Worm (Caenorhabditis elegans) whole organism, L1 larva: ENCODE data around the gene F28H6.6.

Experiments
- C04F5.9 ChIP-seq: sonication (generic microtip); optimal IDR thresholded peaks from 2 replicates; lab custom pipeline; 2016; ENCODE audit warnings: missing genetic modification characterization, missing compliant biosample characterization
- C16A3.4 ChIP-seq: fragments of 150-350 bp; optimal IDR thresholded peaks from 2 replicates; lab custom pipeline; 2014; ENCODE audit warnings: missing biosample characterization, missing genetic modification characterization
- C34B4.2 ChIP-seq: sonication (generic microtip); optimal IDR thresholded peaks from 2 replicates; lab custom pipeline; 2017; ENCODE audit warnings: mild to moderate bottlenecking, missing genetic modification characterization, missing compliant biosample characterization
- Y116A8C.19 ChIP-seq: sonication (generic microtip); optimal IDR thresholded peaks from 2 replicates; lab custom pipeline; 2016; ENCODE audit warnings: missing compliant biosample characterization, missing genetic modification characterization, borderline replicate concordance
- alr-1 ChIP-seq: fragments of 200-800 bp; sonication (Bioruptor generic); optimal IDR thresholded peaks from 2 replicates; lab custom pipeline; 2018; ENCODE audit warnings: borderline replicate concordance, mild to moderate bottlenecking, missing genetic modification characterization, missing compliant biosample characterization
- aly-2 ChIP-seq: fragments of 150-350 bp; optimal IDR thresholded peaks from 2 replicates; lab custom pipeline; 2014; ENCODE audit warnings: missing biosample characterization, missing genetic modification characterization
- blmp-1 ChIP-seq: fragments of 150-350 bp; optimal IDR thresholded peaks from 2 replicates; lab custom pipeline; 2014; ENCODE audit warnings: missing biosample characterization, missing genetic modification characterization
- ceh-8 ChIP-seq: fragments of 200-800 bp; sonication (Bioruptor generic); optimal IDR thresholded peaks from 2 replicates; lab custom pipeline; 2018; ENCODE audit warnings: mild to moderate bottlenecking, missing genetic modification characterization, moderate library complexity, missing compliant biosample characterization
- ceh-82 ChIP-seq, 3 experiments: fragments of 150-350 bp in 1 of 3; sonication (generic microtip) in 2 of 3; optimal IDR thresholded peaks; 2 replicates each; lab custom pipeline; 2014 to 2017; ENCODE audit warnings: missing biosample characterization in 3 of 3, missing genetic modification characterization in 3 of 3
- ceh-88 ChIP-seq: fragments of 200-800 bp; sonication (Bioruptor generic); IDR thresholded peaks from 2 replicates; pipeline ENCODE4 v1.3.6; 2022; ENCODE audit warnings: missing genetic modification characterization, missing compliant biosample characterization
- dpl-1 ChIP-seq, 3 experiments: fragments of 150-350 bp in 2 of 3; sonication (generic microtip) in 1 of 3; optimal IDR thresholded peaks; 2 replicates each; lab custom pipeline; 2014 to 2017; ENCODE audit warnings: missing biosample characterization in 3 of 3, missing genetic modification characterization in 3 of 3, missing genetic modification reagents in 3 of 3
- dsc-1 ChIP-seq: sonication (generic microtip); optimal IDR thresholded peaks from 2 replicates; lab custom pipeline; 2016; ENCODE audit warnings: mild to moderate bottlenecking, missing genetic modification characterization, missing compliant biosample characterization
- efl-3 ChIP-seq: fragments of 200-800 bp; sonication (Bioruptor generic); optimal IDR thresholded peaks from 2 replicates; lab custom pipeline; 2018; ENCODE audit warnings: mild to moderate bottlenecking, missing genetic modification characterization, missing compliant biosample characterization
- elt-2 ChIP-seq: sonication (generic microtip); optimal IDR thresholded peaks from 2 replicates; lab custom pipeline; 2016; ENCODE audit warnings: missing genetic modification characterization, mild to moderate bottlenecking, inconsistent platforms, missing compliant biosample characterization, missing genetic modification reagents
- elt-3 ChIP-seq, 6 experiments: fragments of 150-350 bp in 1 of 6; sonication (generic microtip); optimal IDR thresholded peaks; 2 replicates each; lab custom pipeline; 2017 to 2018; ENCODE audit warnings: missing biosample characterization in 6 of 6, missing genetic modification characterization in 6 of 6, inconsistent platforms in 1 of 6
- ets-5 ChIP-seq: fragments of 200-800 bp; sonication (Bioruptor generic); IDR thresholded peaks from 2 replicates; pipeline ENCODE4 v1.3.6; 2022; ENCODE audit warnings: missing genetic modification characterization, missing compliant biosample characterization
- fkh-10 ChIP-seq: sonication (generic microtip); optimal IDR thresholded peaks from 2 replicates; lab custom pipeline; 2017; ENCODE audit warnings: missing biosample characterization, missing genetic modification reagents, missing genetic modification characterization
- fkh-4 ChIP-seq: sonication (generic microtip); optimal IDR thresholded peaks from 2 replicates; lab custom pipeline; 2016; ENCODE audit warnings: missing compliant biosample characterization, missing genetic modification characterization, borderline replicate concordance
- fos-1 ChIP-seq: fragments of 150-350 bp; optimal IDR thresholded peaks from 2 replicates; lab custom pipeline; 2014; ENCODE audit warnings: missing biosample characterization, missing genetic modification characterization
- grh-1 ChIP-seq: fragments of 200-800 bp; sonication (Bioruptor generic); IDR thresholded peaks from 2 replicates; pipeline ENCODE4 v1.3.6; 2022; ENCODE audit warnings: missing genetic modification reagents, missing genetic modification characterization, missing compliant biosample characterization
- hlh-17 ChIP-seq: fragments of 200-800 bp; sonication (Bioruptor generic); optimal IDR thresholded peaks from 2 replicates; lab custom pipeline; 2018; ENCODE audit warnings: missing genetic modification characterization, mild to moderate bottlenecking, missing compliant biosample characterization, moderate library complexity, borderline replicate concordance
- irx-1 ChIP-seq: sonication (generic microtip); optimal IDR thresholded peaks from 2 replicates; lab custom pipeline; 2016; ENCODE audit warnings: missing genetic modification characterization, missing compliant biosample characterization
- jun-1 ChIP-seq: fragments of 150-350 bp; optimal IDR thresholded peaks from 2 replicates; lab custom pipeline; 2014; ENCODE audit warnings: missing biosample characterization, missing genetic modification reagents, missing genetic modification characterization
- lin-15B ChIP-seq: fragments of 150-350 bp; sonication (generic microtip); optimal IDR thresholded peaks from 3 replicates; lab custom pipeline; 2014; ENCODE audit warnings: missing biosample characterization, missing genetic modification characterization
- lin-35 ChIP-seq, 2 experiments: fragments of 150-350 bp; optimal IDR thresholded peaks; 2 replicates each; lab custom pipeline; 2014; ENCODE audit warnings: missing biosample characterization in 2 of 2, missing genetic modification characterization in 2 of 2, missing genetic modification reagents in 2 of 2
- lin-39 ChIP-seq: fragments of 150-350 bp; optimal IDR thresholded peaks from 2 replicates; lab custom pipeline; 2014; ENCODE audit warnings: missing biosample characterization, missing genetic modification reagents, missing genetic modification characterization
- mdl-1 ChIP-seq, 2 experiments: fragments of 150-350 bp; optimal IDR thresholded peaks; 2 replicates each; lab custom pipeline; 2014 to 2017; ENCODE audit warnings: missing biosample characterization in 2 of 2, missing genetic modification characterization in 2 of 2, inconsistent platforms in 1 of 2
- nhr-19 ChIP-seq: fragments of 200-800 bp; sonication (Bioruptor generic); conservative IDR thresholded peaks from 2 replicates; pipeline ENCODE4 v1.3.6; 2022; ENCODE audit warnings: missing genetic modification characterization, missing compliant biosample characterization
- nhr-20 ChIP-seq: sonication (generic microtip); optimal IDR thresholded peaks from 2 replicates; lab custom pipeline; 2016; ENCODE audit warnings: mild to moderate bottlenecking, missing genetic modification characterization, missing compliant biosample characterization
- nhr-47 ChIP-seq: sonication (generic microtip); optimal IDR thresholded peaks from 2 replicates; lab custom pipeline; 2016; ENCODE audit warnings: mild to moderate bottlenecking, missing genetic modification characterization, moderate library complexity, missing compliant biosample characterization
- nhr-71 ChIP-seq: sonication (generic microtip); optimal IDR thresholded peaks from 2 replicates; lab custom pipeline; 2016; ENCODE audit warnings: mild to moderate bottlenecking, missing genetic modification characterization, moderate library complexity, missing compliant biosample characterization
- nhr-77 ChIP-seq: fragments of 150-350 bp; optimal IDR thresholded peaks from 2 replicates; lab custom pipeline; 2014; ENCODE audit warnings: missing biosample characterization, missing genetic modification characterization
- nhr-90 ChIP-seq: sonication (generic microtip); optimal IDR thresholded peaks from 2 replicates; lab custom pipeline; 2016; ENCODE audit warnings: mild to moderate bottlenecking, missing genetic modification characterization, missing compliant biosample characterization; ENCODE audit not compliant: poor library complexity
- pax-3 ChIP-seq: fragments of 200-800 bp; sonication (Bioruptor generic); optimal IDR thresholded peaks from 2 replicates; lab custom pipeline; 2018; ENCODE audit warnings: mild to moderate bottlenecking, missing genetic modification characterization, moderate library complexity, missing compliant biosample characterization
- pqm-1 ChIP-seq: sonication (generic microtip); optimal IDR thresholded peaks from 3 replicates; lab custom pipeline; 2017; ENCODE audit warnings: missing biosample characterization, missing genetic modification characterization
- rnt-1 ChIP-seq: sonication (generic microtip); optimal IDR thresholded peaks from 2 replicates; lab custom pipeline; 2016; ENCODE audit warnings: mild to moderate bottlenecking, missing genetic modification characterization, moderate library complexity, missing compliant biosample characterization
- snu-23 ChIP-seq: sonication (generic microtip); optimal IDR thresholded peaks from 2 replicates; lab custom pipeline; 2016; ENCODE audit warnings: missing genetic modification characterization, missing compliant biosample characterization
- sup-37 ChIP-seq: fragments of 200-800 bp; sonication (Bioruptor generic); optimal IDR thresholded peaks from 2 replicates; lab custom pipeline; 2018; ENCODE audit warnings: mild to moderate bottlenecking, missing genetic modification characterization, missing compliant biosample characterization
- swsn-7 ChIP-seq: sonication (generic microtip); optimal IDR thresholded peaks from 2 replicates; lab custom pipeline; 2016; ENCODE audit warnings: missing genetic modification characterization, missing compliant biosample characterization
- tbx-2 ChIP-seq: sonication (generic microtip); optimal IDR thresholded peaks from 2 replicates; lab custom pipeline; 2016; ENCODE audit warnings: missing genetic modification characterization, missing compliant biosample characterization
- unc-30 ChIP-seq: sonication (generic microtip); optimal IDR thresholded peaks from 2 replicates; lab custom pipeline; 2017; ENCODE audit warnings: missing biosample characterization, missing genetic modification characterization
- unc-86 ChIP-seq: sonication (generic microtip); optimal IDR thresholded peaks from 2 replicates; lab custom pipeline; 2016; ENCODE audit warnings: missing genetic modification characterization, missing compliant biosample characterization
- unc-98 ChIP-seq: fragments of 200-800 bp; sonication (Bioruptor generic); IDR thresholded peaks from 2 replicates; pipeline ENCODE4 v1.3.6; 2022; ENCODE audit warnings: missing genetic modification characterization, missing compliant biosample characterization
- xbp-1 ChIP-seq: sonication (generic microtip); optimal IDR thresholded peaks from 2 replicates; lab custom pipeline; 2016; ENCODE audit warnings: missing genetic modification characterization, missing compliant biosample characterization
- zip-4 ChIP-seq: fragments of 200-800 bp; sonication (Bioruptor generic); optimal IDR thresholded peaks from 2 replicates; lab custom pipeline; 2018; ENCODE audit warnings: mild to moderate bottlenecking, missing genetic modification characterization, moderate library complexity, missing compliant biosample characterization
- ztf-11 ChIP-seq, 2 experiments: sonication (generic microtip); optimal IDR thresholded peaks; 2 replicates each; lab custom pipeline; 2016 to 2017; ENCODE audit warnings: missing genetic modification characterization in 2 of 2, missing biosample characterization in 1 of 2, missing compliant biosample characterization in 1 of 2

The F28H6.6 gene

ce11 chrX:14118762-14119161 lies 6.9 kb downstream of the F28H6.6 start:
- TF ChIP-seq ets-5 (0 out of 2 replicates have a peak, but pooled peaks have one; percentile 71), aly-2 (no peak)

- TF ChIP-seq C16A3.4 (peak; percentile 23), unc-86 (no peak), nhr-77 (tag; lab: Kevin White, UChicago) (peak; percentile 28), nhr-47 (tag; lab: Kevin White, UChicago) (peak; percentile 37), pax-3 (tag; lab: Kevin White, UChicago) (peak; percentile 8), Y116A8C.19 (tag; lab: Kevin White, UChicago) (no peak), dsc-1 (peak; percentile 43), dpl-1 (GFP tag; optimal IDR thresholded peaks at IDR 0.05; lab: Kevin White, UChicago) (peak in 2 of 3 experiments; percentile 4 to 15), elt-2 (tag; lab: Kevin White, UChicago) (peak; percentile 36), efl-3 (GFP tag; lab: Kevin White, UChicago) (no peak), swsn-7 (tag; lab: Kevin White, UChicago) (peak; percentile 27), grh-1 (peak; percentile 13; the same call in 1 of the 2 replicates), jun-1 (no peak), lin-35 (GFP tag; optimal IDR thresholded peaks at IDR 0.05; lab: Kevin White, UChicago) (peak in 1 of 2 experiments; percentile 70), nhr-19 (GFP tag; lab: Robert Waterston, UW) (peak; percentile 34; the same call in 1 of the 2 replicates), nhr-90 (tag; lab: Kevin White, UChicago) (peak; percentile 51), fkh-10 (GFP tag; lab: Kevin White, UChicago) (peak; percentile 10), rnt-1 (peak; percentile 39), lin-15B (no peak), nhr-71 (tag; lab: Kevin White, UChicago) (peak; percentile 49), tbx-2 (tag; lab: Kevin White, UChicago) (peak; percentile 29), ztf-11 (tag; optimal IDR thresholded peaks at IDR 0.05; lab: Kevin White, UChicago) (peak in 1 of 2 experiments; percentile 8), mdl-1 (tag; optimal IDR thresholded peaks at IDR 0.05; lab: Kevin White, UChicago) (peak in 1 of 2 experiments; percentile 16), ceh-82 (tag; optimal IDR thresholded peaks at IDR 0.05; lab: Kevin White, UChicago) (no peak), blmp-1 (tag; lab: Kevin White, UChicago) (peak; percentile 44), nhr-20 (tag; lab: Kevin White, UChicago) (peak; percentile 41), elt-3 (tag; optimal IDR thresholded peaks at IDR 0.05; lab: Kevin White, UChicago) (peak in 1 of 6 experiments; percentile 24), snu-23 (GFP tag; lab: Kevin White, UChicago) (peak; percentile 64), xbp-1 (tag; lab: Kevin White, UChicago) (peak; percentile 24), unc-30 (tag; lab: Kevin White, UChicago) (no peak), pqm-1 (tag; lab: Kevin White, UChicago) (no peak), fos-1 (peak; percentile 9)
These were observed 10.1 kb downstream of the F28H6.6 start, which contains the start of gene F28H6.7 for ce11 chrX:14115480-14116161. TSS of gene F28H6.7 (plus strand) at chrX:14116111.

- no peak for TF ChIP-seq alr-1 (tag; lab: Kevin White, UChicago)
- TF ChIP-seq unc-98 (GFP tag; lab: Robert Waterston, UW): no peak
- TF ChIP-seq efl-3 (GFP tag; lab: Kevin White, UChicago): no peak
- TF ChIP-seq rnt-1: no peak
- TF ChIP-seq lin-39 (tag; lab: Kevin White, UChicago): no peak
- no peak for TF ChIP-seq nhr-47 (tag; lab: Kevin White, UChicago)
- no peak for TF ChIP-seq hlh-17 (GFP tag; lab: Kevin White, UChicago)
- no peak for TF ChIP-seq ceh-8
- TF ChIP-seq zip-4 (GFP tag; lab: Kevin White, UChicago): no peak
- TF ChIP-seq ceh-88: no peak
- no peak for TF ChIP-seq elt-2 (tag; lab: Kevin White, UChicago)
- no peak for TF ChIP-seq ceh-82 (tag; optimal IDR thresholded peaks at IDR 0.05; lab: Kevin White, UChicago)
- no peak for TF ChIP-seq lin-15B
- TF ChIP-seq irx-1: no peak
- no peak for TF ChIP-seq lin-35 (GFP tag; optimal IDR thresholded peaks at IDR 0.05; lab: Kevin White, UChicago)
- no peak for TF ChIP-seq C34B4.2
- TF ChIP-seq fkh-4 (tag; lab: Kevin White, UChicago): no peak
- TF ChIP-seq sup-37 (GFP tag; lab: Kevin White, UChicago): no peak
- TF ChIP-seq C04F5.9 (tag; lab: Kevin White, UChicago): no peak
- no peak for TF ChIP-seq ets-5
These were observed 12.3 kb downstream of the F28H6.6 start, which contains the start of gene nhr-281 for ce11 chrX:14113347-14113746. TSS of gene nhr-281 (minus strand) at chrX:14113447.
